Fruit fly (Drosophila melanogaster) whole organism, adult: Measurements from ENCODE around the gene CheA86a.

Source experiments
- CG11617 ChIP-seq: fragments of 200-800 bp; sonication (Bioruptor generic); optimal IDR thresholded peaks from 2 replicates; lab custom pipeline; 2017; ENCODE audit warnings: mild to moderate bottlenecking, missing biosample characterization, missing genetic modification reagents, missing genetic modification characterization
- CG12768 ChIP-seq: fragments of 200-800 bp; sonication (Bioruptor generic); optimal IDR thresholded peaks from 2 replicates; lab custom pipeline; 2017; ENCODE audit warnings: missing biosample characterization, missing genetic modification characterization, mild to moderate bottlenecking, moderate library complexity, missing genetic modification reagents
- CG14711 ChIP-seq: fragments of 200-800 bp; sonication (Bioruptor generic); optimal IDR thresholded peaks from 2 replicates; lab custom pipeline; 2018; ENCODE audit warnings: missing biosample characterization, mild to moderate bottlenecking, missing genetic modification characterization, moderate library complexity
- CG1620 ChIP-seq: fragments of 200-800 bp; sonication (Bioruptor generic); optimal IDR thresholded peaks from 2 replicates; lab custom pipeline; 2016; ENCODE audit warnings: missing biosample characterization, missing genetic modification characterization
- CG33017 ChIP-seq: fragments of 200-800 bp; sonication (Bioruptor generic); optimal IDR thresholded peaks from 2 replicates; lab custom pipeline; 2018; ENCODE audit warnings: missing biosample characterization, mild to moderate bottlenecking, missing genetic modification characterization, moderate library complexity
- CG5204 ChIP-seq: fragments of 200-800 bp; sonication (Bioruptor generic); optimal IDR thresholded peaks from 2 replicates; lab custom pipeline; 2016; ENCODE audit warnings: missing biosample characterization, missing genetic modification characterization
- CG7045 ChIP-seq: fragments of 200-800 bp; sonication (Bioruptor generic); optimal IDR thresholded peaks from 2 replicates; lab custom pipeline; 2017; ENCODE audit warnings: missing biosample characterization, mild to moderate bottlenecking, missing genetic modification characterization
- CG7101 ChIP-seq: fragments of 200-800 bp; sonication (Bioruptor generic); optimal IDR thresholded peaks from 2 replicates; lab custom pipeline; 2018; ENCODE audit warnings: missing biosample characterization, mild to moderate bottlenecking, missing genetic modification characterization, moderate library complexity
- Clk ChIP-seq: fragments of 200-800 bp; sonication (Bioruptor generic); optimal IDR thresholded peaks from 2 replicates; lab custom pipeline; 2017; ENCODE audit warnings: missing biosample characterization, missing genetic modification characterization
- Crg-1 ChIP-seq: fragments of 200-800 bp; sonication (Bioruptor generic); optimal IDR thresholded peaks from 2 replicates; lab custom pipeline; 2016; ENCODE audit warnings: missing biosample characterization, missing genetic modification characterization
- Hr96 ChIP-seq: fragments of 200-800 bp; sonication (Bioruptor generic); optimal IDR thresholded peaks from 2 replicates; lab custom pipeline; 2016; ENCODE audit warnings: missing biosample characterization, missing genetic modification characterization
- Mnt ChIP-seq: fragments of 200-800 bp; sonication (Bioruptor generic); optimal IDR thresholded peaks from 2 replicates; lab custom pipeline; 2016; ENCODE audit warnings: missing biosample characterization, mild to moderate bottlenecking, missing genetic modification characterization
- bab1 ChIP-seq: fragments of 200-800 bp; sonication (Bioruptor generic); optimal IDR thresholded peaks from 3 replicates; lab custom pipeline; 2019; ENCODE audit warnings: missing biosample characterization, mild to moderate bottlenecking, missing genetic modification characterization, moderate library complexity
- cic ChIP-seq: fragments of 200-800 bp; sonication (Bioruptor generic); optimal IDR thresholded peaks from 2 replicates; lab custom pipeline; 2017; ENCODE audit warnings: missing biosample characterization, mild to moderate bottlenecking, missing genetic modification characterization, moderate library complexity
- cnc ChIP-seq, 2 experiments: fragments of >200 bp; optimal IDR thresholded peaks; 2 replicates each; lab custom pipeline; 2017
- kay ChIP-seq: fragments of 200-800 bp; sonication (Bioruptor generic); peaks from one replicate; lab custom pipeline; 2016; ENCODE audit warnings: missing biosample characterization, missing genetic modification characterization, borderline replicate concordance
- ovo ChIP-seq: fragments of 200-800 bp; sonication (Bioruptor generic); optimal IDR thresholded peaks from 2 replicates; lab custom pipeline; 2016; ENCODE audit warnings: missing biosample characterization, missing genetic modification characterization
- pad ChIP-seq: fragments of 200-800 bp; sonication (Bioruptor generic); optimal IDR thresholded peaks from 3 replicates; lab custom pipeline; 2017; ENCODE audit warnings: missing biosample characterization, missing genetic modification characterization, mild to moderate bottlenecking, moderate library complexity, missing genetic modification reagents
- tj ChIP-seq: fragments of 200-800 bp; sonication (Bioruptor generic); optimal IDR thresholded peaks from 3 replicates; lab custom pipeline; 2017; ENCODE audit warnings: missing biosample characterization, mild to moderate bottlenecking, missing genetic modification characterization, moderate library complexity
- toe ChIP-seq: fragments of 200-800 bp; sonication (Bioruptor generic); optimal IDR thresholded peaks from 2 replicates; lab custom pipeline; 2016; ENCODE audit warnings: missing biosample characterization, missing genetic modification characterization

The CheA86a gene

dm6 chr3R:11156858-11157257 lies 11.8 kb upstream of the CheA86a start, which contains the start of gene Ugt302C1:
TSS of gene Ugt302C1 (plus strand) at chr3R:11157098.
- no peak for TF ChIP-seq Clk (GFP tag; lab: Kevin White, UChicago)
- peak; percentile 4 for TF ChIP-seq bab1 (GFP tag; lab: Kevin White, UChicago)
- peak in 1 of 2 experiments; percentile 37 for TF ChIP-seq cnc (optimal IDR thresholded peaks at IDR 0.05; lab: Kevin White, UChicago)
- peak; percentile 30 for TF ChIP-seq CG7101 (tag; lab: Kevin White, UChicago)
- TF ChIP-seq ovo: peak; percentile 16
- no peak for TF ChIP-seq toe
- peak; percentile 26 for TF ChIP-seq tj
- peak; percentile 63 for TF ChIP-seq cic (GFP tag; lab: Kevin White, UChicago)
- TF ChIP-seq CG7045 (GFP tag; lab: Kevin White, UChicago): no peak
- peak; percentile 57 for TF ChIP-seq Mnt (GFP tag; lab: Kevin White, UChicago)
- peak; percentile 21 for TF ChIP-seq pad (GFP tag; lab: Kevin White, UChicago)
- TF ChIP-seq Hr96: no peak
- peak; percentile 37 for TF ChIP-seq CG33017 (tag; lab: Kevin White, UChicago)
- TF ChIP-seq CG11617 (GFP tag; lab: Kevin White, UChicago): no peak
- peak; percentile 31 for TF ChIP-seq CG12768 (GFP tag; lab: Kevin White, UChicago)
- peak; percentile 7 for TF ChIP-seq Crg-1 (GFP tag; lab: Kevin White, UChicago)
- TF ChIP-seq CG14711 (tag; lab: Kevin White, UChicago): no peak
- TF ChIP-seq CG1620: no peak
- no peak for TF ChIP-seq CG5204
- TF ChIP-seq kay (GFP tag; lab: Kevin White, UChicago): peak; percentile 62

- TF ChIP-seq cic (GFP tag; lab: Kevin White, UChicago) (peak; percentile 82), CG7045 (GFP tag; lab: Kevin White, UChicago) (no peak), cnc (optimal IDR thresholded peaks at IDR 0.05; lab: Kevin White, UChicago) (no peak), CG11617 (GFP tag; lab: Kevin White, UChicago) (no peak)
Measured at dm6 chr3R:11154576-11155113, 9.6 kb upstream of the CheA86a start, which contains the start of gene Ugt302E1. TSS of gene Ugt302E1 (plus strand) at chr3R:11154626.

- TF ChIP-seq CG7045 (GFP tag; lab: Kevin White, UChicago): no peak
- no peak for TF ChIP-seq Clk (GFP tag; lab: Kevin White, UChicago)
- peak; percentile 29 for TF ChIP-seq kay (GFP tag; lab: Kevin White, UChicago)
- no peak for TF ChIP-seq CG33017 (tag; lab: Kevin White, UChicago)
- TF ChIP-seq bab1 (GFP tag; lab: Kevin White, UChicago): peak; percentile 62
- no peak for TF ChIP-seq CG1620
- TF ChIP-seq Mnt (GFP tag; lab: Kevin White, UChicago): no peak
- no peak for TF ChIP-seq Hr96
- TF ChIP-seq CG12768 (GFP tag; lab: Kevin White, UChicago): no peak
- TF ChIP-seq CG14711 (tag; lab: Kevin White, UChicago): peak; percentile 48
- no peak for TF ChIP-seq cic (GFP tag; lab: Kevin White, UChicago)
- TF ChIP-seq CG7101 (tag; lab: Kevin White, UChicago): peak; percentile 13
- TF ChIP-seq CG5204: no peak
- no peak for TF ChIP-seq pad (GFP tag; lab: Kevin White, UChicago)
- TF ChIP-seq ovo: no peak
- TF ChIP-seq Crg-1 (GFP tag; lab: Kevin White, UChicago): no peak
- TF ChIP-seq tj: peak; percentile 29
- no peak for TF ChIP-seq toe
Measured at dm6 chr3R:11153799-11154273, 8.8 kb upstream of the CheA86a start, which contains the start of gene Ugt302K1. TSS of gene Ugt302K1 (minus strand) at chr3R:11153849.

- TF ChIP-seq cic (GFP tag; lab: Kevin White, UChicago) (no peak), CG14711 (tag; lab: Kevin White, UChicago) (no peak), CG11617 (GFP tag; lab: Kevin White, UChicago) (no peak), CG7101 (tag; lab: Kevin White, UChicago) (no peak), CG33017 (tag; lab: Kevin White, UChicago) (no peak)
Measured at dm6 chr3R:11136877-11137276, 8.2 kb downstream of the CheA86a start, which contains the start of gene mAcon2. TSS of gene mAcon2 (plus strand) at chr3R:11137177.

- peak; percentile 11 for TF ChIP-seq Hr96
- TF ChIP-seq CG14711 (tag; lab: Kevin White, UChicago): peak; percentile 44
- TF ChIP-seq cic (GFP tag; lab: Kevin White, UChicago): peak; percentile 51
- peak; percentile 35 to 93 for TF ChIP-seq cnc (optimal IDR thresholded peaks at IDR 0.05; lab: Kevin White, UChicago)
- no peak for TF ChIP-seq toe
- no peak for TF ChIP-seq ovo
- no peak for TF ChIP-seq CG11617 (GFP tag; lab: Kevin White, UChicago)
- no peak for TF ChIP-seq CG12768 (GFP tag; lab: Kevin White, UChicago)
- TF ChIP-seq Mnt (GFP tag; lab: Kevin White, UChicago): peak; percentile 12
Measured at dm6 chr3R:11128116-11128626, 16.9 kb downstream of the CheA86a start, which contains the start of gene Ugt35C1. TSS of gene Ugt35C1 (minus strand) at chr3R:11128328.

dm6 chr3R:11126383-11126782 lies 18.7 kb downstream of the CheA86a start:
- TF ChIP-seq kay (GFP tag; lab: Kevin White, UChicago) (peak; percentile 68), CG7101 (tag; lab: Kevin White, UChicago) (peak; percentile 27), pad (GFP tag; lab: Kevin White, UChicago) (no peak), CG33017 (tag; lab: Kevin White, UChicago) (peak; percentile 32), tj (no peak), CG11617 (GFP tag; lab: Kevin White, UChicago) (peak; percentile 2), cic (GFP tag; lab: Kevin White, UChicago) (peak; percentile 68), cnc (optimal IDR thresholded peaks at IDR 0.05; lab: Kevin White, UChicago) (no peak), CG14711 (tag; lab: Kevin White, UChicago) (peak; percentile 2), CG5204 (peak; percentile 39), CG7045 (GFP tag; lab: Kevin White, UChicago) (peak; percentile 29), CG12768 (GFP tag; lab: Kevin White, UChicago) (no peak), Mnt (GFP tag; lab: Kevin White, UChicago) (peak; percentile 3)
